Fruit fly (Drosophila melanogaster) whole organism: ENCODE measurements around the gene Hat1.

Experiments used
- CG8478 ChIP-seq: fragments of >200 bp; optimal IDR thresholded peaks from 2 replicates; lab custom pipeline; 2018; ENCODE audit warnings: inconsistent platforms
- psq ChIP-seq: fragments of >200 bp; optimal IDR thresholded peaks from 2 replicates; lab custom pipeline; 2017
- usp ChIP-seq: fragments of >200 bp; optimal IDR thresholded peaks from 2 replicates; lab custom pipeline; 2017; ENCODE audit warnings: missing biosample characterization, missing genetic modification characterization, mixed read lengths

DNA sequence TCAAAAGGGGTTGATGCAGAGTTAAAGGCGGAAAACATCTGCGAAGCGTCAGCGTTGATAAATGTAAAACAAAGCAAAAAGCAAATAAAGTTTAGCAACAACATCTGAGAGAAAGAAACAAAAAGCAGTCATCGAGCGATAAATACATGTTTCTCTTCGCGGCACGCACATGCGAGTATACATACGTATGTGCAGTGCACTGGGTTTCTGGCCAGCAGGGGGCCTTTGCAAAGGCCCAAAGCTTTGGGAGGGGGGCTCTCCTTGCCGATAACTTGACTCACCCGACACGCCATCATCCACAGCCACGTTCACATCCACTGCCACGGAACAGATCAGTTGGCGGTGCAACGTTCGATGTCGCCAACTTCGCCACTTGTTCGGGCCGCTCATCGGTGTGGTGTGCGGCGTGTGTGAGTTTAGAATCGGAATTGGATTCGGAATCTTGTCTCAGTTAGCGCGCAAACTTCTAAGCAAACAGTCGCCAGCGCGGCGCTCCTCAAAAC, 24.0 kb upstream of the Hat1 start, which contains the start of gene CG42675:
- TF ChIP-seq CG8478 (lab: Kevin White, UChicago) (no peak), usp (GFP tag; lab: Kevin White, UChicago) (no peak), psq (lab: Kevin White, UChicago) (no peak)
